Worm (Caenorhabditis elegans): ENCODE data around the gene F46B6.12.

F46B6.12 gene

ce11 chrV:9729462-9730162 lies 46.0 kb downstream of the F46B6.12 start, which contains the start of the genes aagr-3 and drap-1 (continued):
- no peak for TF ChIP-seq lin-15B (tag; optimal IDR thresholded peaks at IDR 0.05)
- peak; percentile 40; the same call in 1 of the 2 replicates for TF ChIP-seq dmd-6 (GFP tag; IDR thresholded peaks at IDR 0.05)
- TF ChIP-seq zip-11 (GFP tag; IDR thresholded peaks at IDR 0.05), result no peak
- TF ChIP-seq lsy-2 (tag; optimal IDR thresholded peaks at IDR 0.05), result peak in 1 of 2 experiments; percentile 89
- TF ChIP-seq lir-3 (tag; optimal IDR thresholded peaks at IDR 0.05), result no peak
- TF ChIP-seq ces-1 (GFP tag; optimal IDR thresholded peaks at IDR 0.05), result no peak
- TF ChIP-seq nhr-237 (tag; optimal IDR thresholded peaks at IDR 0.05), result no peak
- TF ChIP-seq Y105C5A.15 (GFP tag; IDR thresholded peaks at IDR 0.05), result no peak
- TF ChIP-seq lin-29 (GFP tag; IDR thresholded peaks at IDR 0.05), result no peak
- TF ChIP-seq daf-19 (GFP tag; conservative IDR thresholded peaks at IDR 0.05), result no peak
- TF ChIP-seq tag-97 (GFP tag; IDR thresholded peaks at IDR 0.05), result no peak
- TF ChIP-seq set-16 (GFP tag; IDR thresholded peaks at IDR 0.05), result no peak
- TF ChIP-seq Y5F2A.4 (GFP tag; optimal IDR thresholded peaks at IDR 0.05), result no peak
- TF ChIP-seq gei-8 (GFP tag; optimal IDR thresholded peaks at IDR 0.05), result no peak
- TF ChIP-seq zfp-3 (GFP tag; conservative IDR thresholded peaks at IDR 0.05), result no peak
- no peak for TF ChIP-seq R02D3.7 (tag; optimal IDR thresholded peaks at IDR 0.05)
- TF ChIP-seq snpc-4 (tag; optimal IDR thresholded peaks at IDR 0.05), result no peak
- no peak for TF ChIP-seq F49E8.2 (tag; optimal IDR thresholded peaks at IDR 0.05; ENCODE audit: borderline replicate concordance)
- TF ChIP-seq skn-1 (tag; optimal IDR thresholded peaks at IDR 0.05), result no peak
- TF ChIP-seq dmd-9 (GFP tag; IDR thresholded peaks at IDR 0.05), result no peak
- TF ChIP-seq mep-1 (tag; optimal IDR thresholded peaks at IDR 0.05), result peak; percentile 77
- TF ChIP-seq sdz-12 (GFP tag; optimal IDR thresholded peaks at IDR 0.05), result no peak
- no peak for TF ChIP-seq nhr-10 (tag; optimal IDR thresholded peaks at IDR 0.05)
- TF ChIP-seq nhr-42 (GFP tag; IDR thresholded peaks at IDR 0.05), result no peak
- TF ChIP-seq duxl-1 (tag; optimal IDR thresholded peaks at IDR 0.05; ENCODE audit: poor library complexity), result no peak
- TF ChIP-seq lin-38 (GFP tag; IDR thresholded peaks at IDR 0.05), result peak; percentile 78
- peak; percentile 66 for TF ChIP-seq nhr-77 (tag; optimal IDR thresholded peaks at IDR 0.05)
- TF ChIP-seq egl-43 (GFP tag; IDR thresholded peaks at IDR 0.05), result no peak
- no peak for TF ChIP-seq Y75B8A.6 (GFP tag; IDR thresholded peaks at IDR 0.05)
- no peak for TF ChIP-seq saeg-2 (GFP tag; IDR thresholded peaks at IDR 0.05)
- TF ChIP-seq fkh-10 (GFP tag; optimal IDR thresholded peaks at IDR 0.05), result peak; percentile 4
- TF ChIP-seq unc-39 (tag; optimal IDR thresholded peaks at IDR 0.05), result no peak
- no peak for TF ChIP-seq daf-12 (tag; optimal IDR thresholded peaks at IDR 0.05)
- TF ChIP-seq zip-2 (tag; optimal IDR thresholded peaks at IDR 0.05), result no peak
- TF ChIP-seq T26A8.4 (GFP tag; IDR thresholded peaks at IDR 0.05), result no peak
- no peak for TF ChIP-seq mxl-3 (GFP tag; optimal IDR thresholded peaks at IDR 0.05)
- peak in 1 of 2 experiments; percentile 40 for TF ChIP-seq hif-1 (tag; optimal IDR thresholded peaks at IDR 0.05)
- TF ChIP-seq aha-1 (tag), result peak; percentile 78
- TF ChIP-seq F37D6.2 (tag; optimal IDR thresholded peaks at IDR 0.05), result no peak
- no peak for TF ChIP-seq F26F4.8 (GFP tag; conservative IDR thresholded peaks at IDR 0.05)
- no peak for TF ChIP-seq snpc-1.2 (GFP tag; IDR thresholded peaks at IDR 0.05)
- TF ChIP-seq fos-1 (tag; optimal IDR thresholded peaks at IDR 0.05), result no peak
- no peak for TF ChIP-seq aly-2 (tag; optimal IDR thresholded peaks at IDR 0.05)
- TF ChIP-seq daf-8 (GFP tag; IDR thresholded peaks at IDR 0.05), result no peak
- no peak for TF ChIP-seq ceh-82 (tag; optimal IDR thresholded peaks at IDR 0.05)
- TF ChIP-seq hlh-30 (tag; optimal IDR thresholded peaks at IDR 0.05; ENCODE audit: insufficient read depth), result peak; percentile 74
- TF ChIP-seq ZK337.2 (GFP tag; IDR thresholded peaks at IDR 0.05), result no peak
- no peak for TF ChIP-seq nhr-11 (tag; optimal IDR thresholded peaks at IDR 0.05)
- no peak for TF ChIP-seq madf-9 (GFP tag; conservative IDR thresholded peaks at IDR 0.05)
- no peak for TF ChIP-seq tra-1 (GFP tag; IDR thresholded peaks at IDR 0.05)
- peak; percentile 63 for TF ChIP-seq T20F7.1 (GFP tag; optimal IDR thresholded peaks at IDR 0.05)
- no peak for TF ChIP-seq ztf-7 (tag; optimal IDR thresholded peaks at IDR 0.05)
